Worm (Caenorhabditis elegans) whole organism, L2 larva: Measurements from ENCODE around the gene lron-2.

ENCODE experiments used
- R02D3.7 ChIP-seq: fragments of 150-350 bp; optimal IDR thresholded peaks from 2 replicates; lab custom pipeline; 2014; ENCODE audit warnings: missing biosample characterization, missing genetic modification characterization
- ZK546.5 ChIP-seq: sonication (generic microtip); optimal IDR thresholded peaks from 2 replicates; lab custom pipeline; 2017; ENCODE audit warnings: missing biosample characterization, missing genetic modification characterization
- aly-2 ChIP-seq: fragments of 150-350 bp; optimal IDR thresholded peaks from 2 replicates; lab custom pipeline; 2014; ENCODE audit warnings: missing biosample characterization, missing genetic modification characterization
- ama-1 ChIP-seq: fragments of 150-350 bp; optimal IDR thresholded peaks from 2 replicates; lab custom pipeline; 2018; ENCODE audit warnings: inconsistent platforms
- blmp-1 ChIP-seq: sonication (generic microtip); optimal IDR thresholded peaks from 2 replicates; lab custom pipeline; 2017; ENCODE audit warnings: missing genetic modification characterization, mild to moderate bottlenecking, missing compliant biosample characterization, antibody characterized with exemption, moderate library complexity; ENCODE audit not compliant: insufficient read depth
- ceh-16 ChIP-seq: fragments of 150-350 bp; optimal IDR thresholded peaks from 2 replicates; lab custom pipeline; 2014; ENCODE audit warnings: missing biosample characterization, missing genetic modification characterization
- fos-1 ChIP-seq: fragments of 150-350 bp; optimal IDR thresholded peaks from 2 replicates; lab custom pipeline; 2014; ENCODE audit warnings: missing biosample characterization, missing genetic modification characterization
- mdl-1 ChIP-seq, 2 experiments: fragments of 150-350 bp in 1 of 2; sonication (generic microtip) in 1 of 2; optimal IDR thresholded peaks; 2 replicates each; lab custom pipeline; 2017; ENCODE audit warnings: missing biosample characterization in 2 of 2, missing genetic modification characterization in 2 of 2
- nhr-129 ChIP-seq: fragments of 150-350 bp; optimal IDR thresholded peaks from 2 replicates; lab custom pipeline; 2014; ENCODE audit warnings: missing biosample characterization, missing genetic modification characterization
- skn-1 ChIP-seq: sonication (generic microtip); optimal IDR thresholded peaks from 2 replicates; lab custom pipeline; 2017; ENCODE audit warnings: missing biosample characterization, missing genetic modification characterization
- sma-3 ChIP-seq: sonication (generic microtip); optimal IDR thresholded peaks from 2 replicates; lab custom pipeline; 2016; ENCODE audit warnings: missing genetic modification reagents, missing genetic modification characterization, missing compliant biosample characterization
- unc-62 ChIP-seq: fragments of 150-350 bp; optimal IDR thresholded peaks from 2 replicates; lab custom pipeline; 2014; ENCODE audit warnings: missing biosample characterization, missing genetic modification reagents, missing genetic modification characterization
- zag-1 ChIP-seq: fragments of 150-350 bp; optimal IDR thresholded peaks from 2 replicates; lab custom pipeline; 2014; ENCODE audit warnings: missing biosample characterization, missing genetic modification characterization

ce11 chrV:9303026-9303425 lies 15.7 kb upstream of the lron-2 start, which contains the start of gene nhr-39:
- TF ChIP-seq fos-1 (tag; lab: Kevin White, UChicago) (no peak), ZK546.5 (tag; lab: Kevin White, UChicago) (no peak), R02D3.7 (tag; lab: Kevin White, UChicago) (no peak), blmp-1 (tag; lab: Kevin White, UChicago) (no peak), nhr-129 (no peak), unc-62 (GFP tag; lab: Kevin White, UChicago) (no peak), ama-1 (lab: Kevin White, UChicago) (no peak), aly-2 (no peak), sma-3 (GFP tag; lab: Kevin White, UChicago) (no peak), zag-1 (tag; lab: Kevin White, UChicago) (no peak), skn-1 (tag; lab: Kevin White, UChicago) (no peak), ceh-16 (tag; lab: Kevin White, UChicago) (no peak), mdl-1 (tag; optimal IDR thresholded peaks at IDR 0.05; lab: Kevin White, UChicago) (no peak)
